Worm (Caenorhabditis elegans) whole organism, L2 larva: ENCODE results near the gene gst-17.

ENCODE experiments used
- F13H6.1 ChIP-seq: sonication (generic microtip); optimal IDR thresholded peaks from 2 replicates; lab custom pipeline; 2016; ENCODE audit warnings: missing genetic modification characterization, missing compliant biosample characterization
- R02D3.7 ChIP-seq: fragments of 150-350 bp; optimal IDR thresholded peaks from 2 replicates; lab custom pipeline; 2014; ENCODE audit warnings: missing biosample characterization, missing genetic modification characterization
- alr-1 ChIP-seq: fragments of 150-350 bp; optimal IDR thresholded peaks from 2 replicates; lab custom pipeline; 2014; ENCODE audit warnings: missing biosample characterization, missing genetic modification characterization
- aly-2 ChIP-seq: fragments of 150-350 bp; optimal IDR thresholded peaks from 2 replicates; lab custom pipeline; 2014; ENCODE audit warnings: missing biosample characterization, missing genetic modification characterization
- ama-1 ChIP-seq: fragments of 150-350 bp; optimal IDR thresholded peaks from 2 replicates; lab custom pipeline; 2018; ENCODE audit warnings: inconsistent platforms
- blmp-1 ChIP-seq: sonication (generic microtip); optimal IDR thresholded peaks from 2 replicates; lab custom pipeline; 2017; ENCODE audit warnings: missing genetic modification characterization, mild to moderate bottlenecking, missing compliant biosample characterization, antibody characterized with exemption, moderate library complexity; ENCODE audit not compliant: insufficient read depth
- ceh-16 ChIP-seq: fragments of 150-350 bp; optimal IDR thresholded peaks from 2 replicates; lab custom pipeline; 2014; ENCODE audit warnings: missing biosample characterization, missing genetic modification characterization
- crh-2 ChIP-seq: sonication (generic microtip); optimal IDR thresholded peaks from 2 replicates; lab custom pipeline; 2017; ENCODE audit warnings: missing biosample characterization, missing genetic modification characterization
- dmd-4 ChIP-seq: sonication (generic microtip); optimal IDR thresholded peaks from 2 replicates; lab custom pipeline; 2017; ENCODE audit warnings: missing biosample characterization, missing genetic modification characterization
- egl-27 ChIP-seq: sonication (generic microtip); optimal IDR thresholded peaks from 3 replicates; lab custom pipeline; 2017; ENCODE audit warnings: missing biosample characterization, missing genetic modification reagents, missing genetic modification characterization
- elt-1 ChIP-seq: fragments of 150-350 bp; optimal IDR thresholded peaks from 2 replicates; lab custom pipeline; 2014; ENCODE audit warnings: missing biosample characterization, missing genetic modification characterization
- elt-3 ChIP-seq: sonication (generic microtip); optimal IDR thresholded peaks from 2 replicates; lab custom pipeline; 2017; ENCODE audit warnings: missing biosample characterization, missing genetic modification characterization
- fos-1 ChIP-seq: fragments of 150-350 bp; optimal IDR thresholded peaks from 2 replicates; lab custom pipeline; 2014; ENCODE audit warnings: missing biosample characterization, missing genetic modification characterization
- gmeb-1 ChIP-seq: fragments of 150-350 bp; optimal IDR thresholded peaks from 2 replicates; lab custom pipeline; 2014; ENCODE audit warnings: missing biosample characterization, missing genetic modification characterization
- lin-39 ChIP-seq: fragments of 150-350 bp; optimal IDR thresholded peaks from 2 replicates; lab custom pipeline; 2014; ENCODE audit warnings: missing biosample characterization, missing genetic modification reagents, missing genetic modification characterization
- lsy-2 ChIP-seq, 2 experiments: fragments of 150-350 bp in 1 of 2; sonication (generic microtip) in 1 of 2; optimal IDR thresholded peaks; 2 replicates each; lab custom pipeline; 2014 to 2017; ENCODE audit warnings: missing biosample characterization in 2 of 2, missing genetic modification characterization in 2 of 2
- mdl-1 ChIP-seq, 2 experiments: fragments of 150-350 bp in 1 of 2; sonication (generic microtip) in 1 of 2; optimal IDR thresholded peaks; 2 replicates each; lab custom pipeline; 2017; ENCODE audit warnings: missing biosample characterization in 2 of 2, missing genetic modification characterization in 2 of 2
- nhr-12 ChIP-seq: fragments of 150-350 bp; optimal IDR thresholded peaks from 2 replicates; lab custom pipeline; 2014; ENCODE audit warnings: missing biosample characterization, missing genetic modification characterization
- nhr-129 ChIP-seq: fragments of 150-350 bp; optimal IDR thresholded peaks from 2 replicates; lab custom pipeline; 2014; ENCODE audit warnings: missing biosample characterization, missing genetic modification characterization
- nhr-21 ChIP-seq: fragments of 150-350 bp; optimal IDR thresholded peaks from 2 replicates; lab custom pipeline; 2014; ENCODE audit warnings: missing biosample characterization, missing genetic modification characterization
- nhr-25 ChIP-seq: fragments of 150-350 bp; sonication (generic microtip); optimal IDR thresholded peaks from 3 replicates; lab custom pipeline; 2014; ENCODE audit warnings: missing biosample characterization, missing genetic modification characterization
- nhr-6 ChIP-seq: fragments of 150-350 bp; optimal IDR thresholded peaks from 2 replicates; lab custom pipeline; 2014; ENCODE audit warnings: missing biosample characterization, missing genetic modification characterization
- sem-4 ChIP-seq: fragments of 150-350 bp; optimal IDR thresholded peaks from 2 replicates; lab custom pipeline; 2014; ENCODE audit warnings: missing biosample characterization, missing genetic modification reagents, missing genetic modification characterization
- sma-3 ChIP-seq: sonication (generic microtip); optimal IDR thresholded peaks from 2 replicates; lab custom pipeline; 2016; ENCODE audit warnings: missing genetic modification reagents, missing genetic modification characterization, missing compliant biosample characterization
- sma-9 ChIP-seq, 2 experiments: fragments of 150-350 bp in 1 of 2; sonication (generic microtip) in 1 of 2; optimal IDR thresholded peaks; 2 replicates each; lab custom pipeline; 2014 to 2016; ENCODE audit warnings: missing genetic modification characterization in 2 of 2, mild to moderate bottlenecking in 1 of 2, missing biosample characterization in 1 of 2, missing compliant biosample characterization in 1 of 2, missing genetic modification reagents in 1 of 2, moderate library complexity in 1 of 2
- snpc-4 ChIP-seq: fragments of 150-350 bp; optimal IDR thresholded peaks from 2 replicates; lab custom pipeline; 2014; ENCODE audit warnings: missing biosample characterization, missing genetic modification characterization
- unc-39 ChIP-seq: fragments of 150-350 bp; optimal IDR thresholded peaks from 2 replicates; lab custom pipeline; 2014; ENCODE audit warnings: missing biosample characterization, missing genetic modification characterization
- unc-62 ChIP-seq: fragments of 150-350 bp; optimal IDR thresholded peaks from 2 replicates; lab custom pipeline; 2014; ENCODE audit warnings: missing biosample characterization, missing genetic modification reagents, missing genetic modification characterization
- ztf-1 ChIP-seq: fragments of 200-800 bp; sonication (Bioruptor generic); conservative IDR thresholded peaks from 2 replicates; pipeline ENCODE4 v1.3.6; 2022; ENCODE audit warnings: missing genetic modification characterization, missing compliant biosample characterization
- ztf-11 ChIP-seq: sonication (generic microtip); optimal IDR thresholded peaks from 2 replicates; lab custom pipeline; 2017; ENCODE audit warnings: missing biosample characterization, missing genetic modification characterization

The gst-17 gene

DNA sequence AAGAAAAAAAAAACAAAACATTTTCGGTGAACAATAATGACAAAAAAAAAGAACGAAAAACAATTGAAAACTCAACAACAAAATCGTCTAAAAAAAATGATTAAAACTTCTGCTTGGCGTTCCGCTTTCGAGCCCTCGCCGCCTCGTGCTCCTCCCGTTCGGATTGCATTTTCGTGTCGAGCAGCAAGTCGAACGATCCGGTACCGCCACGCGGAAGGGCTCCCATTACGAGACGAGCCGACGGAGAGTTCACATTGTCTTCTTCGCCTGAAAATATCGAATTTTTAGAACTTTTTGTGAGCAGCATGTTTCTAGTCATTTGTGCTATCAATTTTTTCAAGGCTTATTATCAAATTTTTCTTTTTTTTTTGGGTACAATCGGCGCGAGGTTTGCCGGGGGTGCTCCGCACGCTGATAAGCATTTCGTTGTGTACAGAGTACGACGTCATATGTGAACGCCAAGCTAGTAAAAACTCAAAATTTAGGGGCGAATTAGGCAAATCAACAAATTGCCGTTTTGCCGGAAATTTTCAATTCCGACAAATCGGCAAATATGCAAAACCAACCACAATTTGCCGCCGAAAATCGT, 40.2 kb upstream of the gst-17 start:
- TF ChIP-seq gmeb-1 (tag; lab: Kevin White, UChicago) (no peak), fos-1 (tag; lab: Kevin White, UChicago) (peak; percentile 55), snpc-4 (tag; lab: Kevin White, UChicago) (no peak)

DNA sequence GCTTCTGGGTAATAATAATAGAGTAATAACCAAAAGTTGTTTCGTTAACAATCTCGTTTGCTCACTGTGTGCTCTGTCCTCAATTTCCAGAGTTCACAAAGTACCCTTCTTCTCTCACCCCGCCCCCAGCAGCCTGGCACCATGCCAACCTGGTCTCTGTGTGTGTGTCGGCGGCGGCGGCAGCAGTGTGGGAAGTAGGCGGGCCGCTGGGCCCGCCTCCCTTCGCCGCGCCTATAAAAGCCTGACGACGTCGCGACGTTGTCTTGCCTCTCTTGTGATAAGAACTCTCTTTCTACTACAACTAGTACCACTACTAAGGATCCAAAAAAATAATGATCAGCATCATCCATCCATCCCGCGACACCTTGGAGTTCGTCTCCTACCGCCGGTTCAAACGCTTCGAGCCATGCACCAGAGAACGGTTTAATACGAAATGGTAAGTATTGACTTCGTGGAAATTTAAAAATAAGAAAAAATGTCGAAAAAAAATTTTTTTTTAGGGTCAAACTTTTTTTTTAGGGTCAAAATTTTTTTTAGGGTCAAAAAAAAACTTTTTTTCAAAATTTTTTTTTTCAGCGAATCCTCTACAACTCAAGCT, 38.4 kb upstream of the gst-17 start, which contains the start of gene C31C9.7:
TSS of gene C31C9.7 (plus strand) at position 261 of the 598 bp plus-strand sequence.
- TF ChIP-seq fos-1 (tag; lab: Kevin White, UChicago) (peak; percentile 22), blmp-1 (tag; lab: Kevin White, UChicago) (peak; percentile 5), unc-62 (GFP tag; lab: Kevin White, UChicago) (no peak), elt-3 (no peak), ama-1 (lab: Kevin White, UChicago) (peak; percentile 82), R02D3.7 (tag; lab: Kevin White, UChicago) (no peak), F13H6.1 (peak; percentile 29), sma-3 (peak; percentile 16), sma-9 (GFP tag; optimal IDR thresholded peaks at IDR 0.05; lab: Kevin White, UChicago) (peak; percentile 28), sma-9 (tag; optimal IDR thresholded peaks at IDR 0.05; lab: Kevin White, UChicago) (no peak)
- TF ChIP-seq, all 48 proteins: peak for 6

DNA sequence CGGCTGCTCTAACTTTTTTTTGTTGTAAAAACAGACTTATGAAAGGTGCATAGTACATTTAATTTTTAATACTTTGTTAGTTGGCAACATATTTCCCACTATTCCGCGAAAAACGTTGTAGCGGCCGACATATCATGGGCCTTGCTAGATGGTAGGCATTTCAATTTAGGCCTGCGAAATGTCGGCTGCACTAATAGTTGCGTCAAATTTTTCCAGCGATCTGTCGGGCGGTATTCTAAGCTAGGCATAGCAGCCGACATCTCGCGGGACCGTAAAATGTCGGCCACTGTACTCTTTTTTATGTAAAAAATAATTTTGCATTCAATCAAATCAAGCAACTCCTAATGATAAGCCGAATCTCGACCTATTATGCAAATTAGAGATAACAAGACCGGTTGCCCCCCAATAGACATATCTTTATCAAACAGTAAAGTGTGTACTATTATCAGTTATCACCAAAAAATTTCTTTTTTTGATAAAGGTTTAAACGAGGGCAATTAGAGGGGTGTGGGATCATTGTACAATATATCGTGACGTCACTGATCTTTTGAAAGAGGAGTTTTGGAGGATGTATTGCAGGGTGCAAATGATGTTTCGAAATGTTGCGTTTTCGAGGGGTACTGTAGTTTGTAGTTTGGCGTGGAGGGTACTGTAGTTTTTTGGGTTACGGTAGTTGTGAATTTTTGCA, 34.5 kb upstream of the gst-17 start:
- TF ChIP-seq sma-9 (GFP tag; optimal IDR thresholded peaks at IDR 0.05; lab: Kevin White, UChicago) (peak; percentile 85), sma-9 (tag; optimal IDR thresholded peaks at IDR 0.05; lab: Kevin White, UChicago) (no peak), nhr-25 (tag; lab: Kevin White, UChicago) (no peak), elt-1 (tag; lab: Kevin White, UChicago) (no peak), alr-1 (tag; lab: Kevin White, UChicago) (no peak), mdl-1 (tag; optimal IDR thresholded peaks at IDR 0.05; lab: Kevin White, UChicago) (no peak), fos-1 (tag; lab: Kevin White, UChicago) (peak; percentile 90), nhr-12 (tag; lab: Kevin White, UChicago) (no peak), ceh-16 (tag; lab: Kevin White, UChicago) (no peak), F13H6.1 (no peak), sem-4 (no peak), ztf-11 (no peak), nhr-129 (tag; lab: Kevin White, UChicago) (no peak), nhr-6 (tag; lab: Kevin White, UChicago) (no peak), lsy-2 (tag; optimal IDR thresholded peaks at IDR 0.05; lab: Kevin White, UChicago) (peak in 1 of 2 experiments; percentile 37), crh-2 (tag; lab: Kevin White, UChicago) (peak; percentile 73), ztf-1 (GFP tag; lab: Robert Waterston, UW) (no peak), aly-2 (no peak), gmeb-1 (tag; lab: Kevin White, UChicago) (peak; percentile 28), sma-3 (peak; percentile 38), unc-39 (tag; lab: Kevin White, UChicago) (no peak), egl-27 (tag; lab: Kevin White, UChicago) (peak; percentile 49)

DNA sequence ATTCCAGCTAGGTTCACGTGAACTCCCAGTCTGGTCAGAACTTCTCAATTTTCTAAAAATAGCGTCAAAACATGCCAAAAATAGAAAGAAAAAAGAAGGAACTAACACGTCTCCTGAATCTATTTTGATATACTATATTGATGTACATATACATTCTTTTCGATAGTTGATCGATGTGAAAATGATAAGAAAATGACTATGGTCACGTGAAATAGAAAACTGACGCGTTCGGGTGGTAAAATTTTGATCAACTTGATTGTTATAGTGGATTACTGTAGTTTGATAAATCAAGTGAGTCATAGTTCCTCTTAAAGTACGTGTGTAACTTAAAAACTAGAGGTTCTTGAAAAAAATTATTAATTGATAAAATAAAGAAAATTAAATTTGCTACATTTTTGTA, 33.8 kb upstream of the gst-17 start:
- TF ChIP-seq nhr-25 (tag; lab: Kevin White, UChicago) (no peak), fos-1 (tag; lab: Kevin White, UChicago) (peak; percentile 66), lsy-2 (tag; optimal IDR thresholded peaks at IDR 0.05; lab: Kevin White, UChicago) (peak in 1 of 2 experiments; percentile 63), lin-39 (no peak), crh-2 (tag; lab: Kevin White, UChicago) (peak; percentile 73), sma-3 (peak; percentile 45), gmeb-1 (tag; lab: Kevin White, UChicago) (peak; percentile 13), elt-1 (tag; lab: Kevin White, UChicago) (no peak), nhr-21 (tag; lab: Kevin White, UChicago) (peak; percentile 16), sma-9 (GFP tag; optimal IDR thresholded peaks at IDR 0.05; lab: Kevin White, UChicago) (peak; percentile 61), sma-9 (tag; optimal IDR thresholded peaks at IDR 0.05; lab: Kevin White, UChicago) (no peak), dmd-4 (tag; lab: Kevin White, UChicago) (no peak)
- TF ChIP-seq, all 48 proteins: peak for 7
